Fruit fly (Drosophila melanogaster): ENCODE measurements around the gene CG5157.

The CG5157 gene

DNA sequence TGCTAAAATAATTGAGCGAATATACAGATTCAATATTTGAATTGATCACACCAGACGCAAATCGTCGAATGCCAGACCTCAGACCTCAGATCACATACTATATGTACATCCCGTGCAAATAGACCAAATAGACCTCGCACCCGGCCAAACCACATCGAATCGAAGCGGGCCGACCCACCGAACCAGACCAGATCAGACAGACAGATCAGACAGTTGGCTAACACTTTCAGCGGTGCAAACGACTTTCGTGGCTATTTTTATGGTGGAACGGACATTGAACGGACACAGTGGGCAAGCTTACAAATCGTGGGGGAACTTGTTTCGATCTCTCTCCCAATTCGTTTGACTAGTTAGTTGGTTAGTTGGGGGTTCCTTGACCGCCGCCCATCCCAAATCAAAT is 14.1 kb upstream of the CG5157 start:
- no peak for TF ChIP-seq Mnt (GFP tag; optimal IDR thresholded peaks at IDR 0.05)

DNA sequence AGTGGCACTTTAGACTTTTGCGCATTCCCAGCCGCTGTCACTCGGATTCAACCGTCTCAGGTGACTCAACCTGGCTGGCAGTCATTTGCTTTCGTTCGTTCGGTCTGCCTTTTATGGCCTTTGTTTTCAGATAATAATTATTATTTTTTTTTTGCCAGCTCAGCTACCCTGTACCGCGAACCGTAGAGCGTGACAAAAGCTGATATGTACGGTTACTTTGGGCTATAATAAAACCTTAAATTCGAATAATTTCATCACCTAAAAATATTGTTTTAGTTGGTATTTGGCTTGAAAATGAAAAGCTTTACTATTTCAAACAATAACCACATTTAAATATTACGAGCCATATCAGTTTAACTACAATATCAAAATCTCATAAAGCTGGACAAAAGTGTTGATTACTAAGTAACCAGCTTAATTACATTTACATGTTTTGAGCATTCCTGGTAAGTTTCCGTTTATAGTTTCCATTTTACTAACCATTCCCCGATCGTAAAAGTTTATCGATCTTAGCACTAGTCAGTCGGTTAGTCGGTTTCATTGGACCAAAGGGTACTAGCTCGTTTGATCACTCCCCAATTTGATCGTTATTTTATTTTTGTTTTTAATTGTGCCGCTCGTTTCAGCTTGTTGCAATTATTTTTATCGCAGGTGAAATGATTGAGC is 13.3 kb upstream of the CG5157 start:
- TF ChIP-seq Hr96 (GFP tag; optimal IDR thresholded peaks at IDR 0.05): peak; percentile 0
- peak; percentile 35 for TF ChIP-seq toe (GFP tag; optimal IDR thresholded peaks at IDR 0.05)
- TF ChIP-seq tj (GFP tag; optimal IDR thresholded peaks at IDR 0.05): peak; percentile 73
- no peak for TF ChIP-seq Crg-1 (GFP tag; optimal IDR thresholded peaks at IDR 0.05)
- TF ChIP-seq CG12768 (GFP tag; optimal IDR thresholded peaks at IDR 0.05): peak; percentile 16
- TF ChIP-seq CG14711 (tag; optimal IDR thresholded peaks at IDR 0.05): no peak
- TF ChIP-seq cnc (optimal IDR thresholded peaks at IDR 0.05): no peak
- peak; percentile 98 for TF ChIP-seq kay (GFP tag; ENCODE audit: borderline replicate concordance)
- TF ChIP-seq Clk (GFP tag; optimal IDR thresholded peaks at IDR 0.05): no peak
- TF ChIP-seq CG5204 (GFP tag; optimal IDR thresholded peaks at IDR 0.05): peak; percentile 16

DNA sequence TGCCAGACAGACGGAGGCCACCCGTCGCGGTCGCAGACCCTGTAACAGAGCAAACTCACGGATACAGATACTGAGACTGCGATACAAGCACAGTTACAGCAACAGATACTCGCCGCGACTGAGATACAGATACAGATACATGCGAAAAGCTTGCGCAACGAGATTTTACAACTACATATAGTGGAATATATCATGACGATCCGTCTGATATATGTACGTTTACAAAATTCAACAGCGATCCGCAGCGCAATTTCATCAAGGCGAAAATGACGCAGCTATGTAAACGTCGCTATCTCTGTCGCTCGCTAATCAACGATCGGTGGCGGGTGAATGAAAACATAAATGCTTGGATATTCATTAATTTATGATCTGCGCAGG is 12.5 kb upstream of the CG5157 start:
- TF ChIP-seq kay (GFP tag; ENCODE audit: borderline replicate concordance) (peak; percentile 85), Hr96 (GFP tag; optimal IDR thresholded peaks at IDR 0.05) (no peak), CG33017 (tag; optimal IDR thresholded peaks at IDR 0.05) (no peak), cnc (optimal IDR thresholded peaks at IDR 0.05) (peak in 1 of 2 experiments; percentile 6), toe (GFP tag; optimal IDR thresholded peaks at IDR 0.05) (peak; percentile 21), cic (GFP tag; optimal IDR thresholded peaks at IDR 0.05) (peak; percentile 42), Mnt (GFP tag; optimal IDR thresholded peaks at IDR 0.05) (no peak)

DNA sequence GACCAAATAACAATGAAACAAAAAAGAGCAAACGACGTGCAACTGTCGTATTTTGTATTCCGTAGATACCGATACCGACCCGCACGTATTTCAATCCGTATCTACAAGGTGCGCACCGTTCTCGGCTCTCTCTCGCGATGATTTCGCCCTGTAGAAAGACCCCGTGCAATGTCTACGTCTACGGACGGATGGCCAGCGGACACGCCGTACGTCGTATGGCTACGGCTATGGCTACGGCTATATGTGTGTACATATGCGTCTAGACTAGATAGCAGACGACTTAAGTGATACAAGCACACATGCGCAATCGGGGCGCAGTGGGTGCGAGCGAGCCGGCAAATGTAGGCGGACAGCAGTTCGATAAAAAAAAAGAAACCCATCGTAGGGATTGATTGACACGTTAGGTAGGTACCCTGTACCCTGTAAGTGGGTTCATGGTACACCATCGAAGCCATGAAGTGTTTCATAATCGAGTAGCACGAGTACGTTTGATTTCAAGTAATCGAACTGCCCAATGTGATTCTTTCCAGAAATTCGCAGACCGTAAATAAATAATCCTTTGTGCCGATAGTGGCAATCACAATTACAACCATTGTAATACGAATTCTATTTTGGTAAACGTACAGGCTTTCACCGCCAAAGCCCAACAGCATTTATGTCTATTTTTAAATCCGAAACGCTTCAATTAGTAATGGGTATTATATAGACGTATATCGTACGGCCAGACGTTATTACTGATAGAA is 11.9 kb upstream of the CG5157 start:
- TF ChIP-seq CG7045 (GFP tag; optimal IDR thresholded peaks at IDR 0.05) (peak; percentile 25), ovo (GFP tag; optimal IDR thresholded peaks at IDR 0.05) (peak; percentile 11), cic (GFP tag; optimal IDR thresholded peaks at IDR 0.05) (peak; percentile 83), CG1620 (GFP tag; optimal IDR thresholded peaks at IDR 0.05) (no peak), pad (GFP tag; optimal IDR thresholded peaks at IDR 0.05) (peak; percentile 6), CG12768 (GFP tag; optimal IDR thresholded peaks at IDR 0.05) (peak; percentile 88), CG7101 (tag; optimal IDR thresholded peaks at IDR 0.05) (peak; percentile 46), CG33017 (tag; optimal IDR thresholded peaks at IDR 0.05) (peak; percentile 59), Crg-1 (GFP tag; optimal IDR thresholded peaks at IDR 0.05) (no peak), kay (GFP tag; ENCODE audit: borderline replicate concordance) (peak; percentile 9), CG14711 (tag; optimal IDR thresholded peaks at IDR 0.05) (no peak), cnc (optimal IDR thresholded peaks at IDR 0.05) (no peak), tj (GFP tag; optimal IDR thresholded peaks at IDR 0.05) (peak; percentile 13), CG5204 (GFP tag; optimal IDR thresholded peaks at IDR 0.05) (peak; percentile 50), CG11617 (GFP tag; optimal IDR thresholded peaks at IDR 0.05) (peak; percentile 51), toe (GFP tag; optimal IDR thresholded peaks at IDR 0.05) (no peak), bab1 (GFP tag; optimal IDR thresholded peaks at IDR 0.05) (no peak), Clk (GFP tag; optimal IDR thresholded peaks at IDR 0.05) (no peak), Hr96 (GFP tag; optimal IDR thresholded peaks at IDR 0.05) (peak; percentile 45), Mnt (GFP tag; optimal IDR thresholded peaks at IDR 0.05) (peak; percentile 85)

DNA sequence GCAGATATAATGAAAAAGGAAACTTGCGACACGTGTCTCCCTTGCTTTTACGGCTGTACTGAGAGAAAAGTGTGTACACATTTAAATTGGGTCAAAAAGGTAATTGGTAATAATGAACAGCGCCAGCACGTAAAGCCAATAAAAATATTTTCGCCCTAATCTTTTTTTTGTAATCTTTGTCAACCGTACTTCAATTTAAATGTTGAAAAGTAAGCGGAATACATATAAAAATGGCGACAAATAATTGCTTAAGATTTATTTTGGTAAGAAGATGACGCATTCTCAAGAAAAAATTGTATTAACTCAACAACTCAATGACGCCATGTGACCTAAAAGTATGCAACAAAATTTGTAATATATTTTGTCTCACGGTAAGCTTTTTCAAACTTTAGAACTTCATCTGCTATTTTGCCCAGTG is 10.1 kb upstream of the CG5157 start:
- no peak for TF ChIP-seq CG33017 (tag; optimal IDR thresholded peaks at IDR 0.05)
- peak; percentile 26 for TF ChIP-seq CG11617 (GFP tag; optimal IDR thresholded peaks at IDR 0.05)
- peak; percentile 37 for TF ChIP-seq CG7045 (GFP tag; optimal IDR thresholded peaks at IDR 0.05)
- TF ChIP-seq toe (GFP tag; optimal IDR thresholded peaks at IDR 0.05): no peak
- TF ChIP-seq tj (GFP tag; optimal IDR thresholded peaks at IDR 0.05): peak; percentile 43
- TF ChIP-seq Clk (GFP tag; optimal IDR thresholded peaks at IDR 0.05): peak; percentile 37
- no peak for TF ChIP-seq cnc (optimal IDR thresholded peaks at IDR 0.05)
- no peak for TF ChIP-seq Hr96 (GFP tag; optimal IDR thresholded peaks at IDR 0.05)
- TF ChIP-seq pad (GFP tag; optimal IDR thresholded peaks at IDR 0.05): peak; percentile 7
- TF ChIP-seq bab1 (GFP tag; optimal IDR thresholded peaks at IDR 0.05): no peak

DNA sequence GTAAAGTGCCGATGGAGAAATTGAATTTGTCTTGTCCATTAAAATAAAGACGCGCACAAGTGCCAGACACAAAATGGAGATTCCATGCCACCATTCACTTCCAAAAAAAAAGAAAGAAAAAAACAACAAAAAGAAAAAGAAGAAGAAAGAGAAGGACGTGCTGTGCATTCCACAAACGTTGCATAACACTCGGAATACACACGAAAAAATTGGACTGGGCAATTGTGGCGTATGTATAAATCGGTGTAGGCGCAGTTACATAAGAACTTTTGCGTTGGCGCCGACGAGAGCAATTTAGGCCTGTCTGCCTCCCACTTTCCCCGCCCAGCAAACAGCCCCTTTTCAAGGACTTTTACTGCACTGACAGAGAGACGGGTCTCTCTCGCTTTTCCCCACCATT is 9.6 kb upstream of the CG5157 start:
- TF ChIP-seq tj (GFP tag; optimal IDR thresholded peaks at IDR 0.05) (no peak), Clk (GFP tag; optimal IDR thresholded peaks at IDR 0.05) (no peak), CG7101 (tag; optimal IDR thresholded peaks at IDR 0.05) (no peak), CG5204 (GFP tag; optimal IDR thresholded peaks at IDR 0.05) (no peak), CG12768 (GFP tag; optimal IDR thresholded peaks at IDR 0.05) (no peak), CG33017 (tag; optimal IDR thresholded peaks at IDR 0.05) (no peak), pad (GFP tag; optimal IDR thresholded peaks at IDR 0.05) (no peak), Mnt (GFP tag; optimal IDR thresholded peaks at IDR 0.05) (no peak), CG11617 (GFP tag; optimal IDR thresholded peaks at IDR 0.05) (no peak), Crg-1 (GFP tag; optimal IDR thresholded peaks at IDR 0.05) (no peak)

DNA sequence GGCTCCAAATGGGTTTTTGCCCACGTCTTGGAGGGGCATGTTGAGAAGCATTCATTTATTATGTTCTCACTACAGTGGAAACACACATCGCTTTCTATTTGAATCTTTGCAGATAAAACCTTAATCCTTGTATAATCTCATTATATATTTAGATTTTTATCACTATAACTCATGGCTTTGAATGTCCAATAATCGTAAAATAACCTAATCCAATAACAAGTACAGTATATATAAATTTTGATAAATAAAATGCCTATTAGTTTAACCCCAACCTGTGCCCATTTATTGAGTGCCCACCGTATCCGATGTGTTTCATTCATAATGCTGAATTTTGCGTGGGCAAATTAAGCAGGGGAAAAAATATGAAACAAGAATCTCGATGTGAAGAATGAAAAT is 8.9 kb upstream of the CG5157 start:
- peak; percentile 66 for TF ChIP-seq kay (GFP tag; ENCODE audit: borderline replicate concordance)
- no peak for TF ChIP-seq CG5204 (GFP tag; optimal IDR thresholded peaks at IDR 0.05)
- TF ChIP-seq CG7045 (GFP tag; optimal IDR thresholded peaks at IDR 0.05): no peak
- no peak for TF ChIP-seq CG11617 (GFP tag; optimal IDR thresholded peaks at IDR 0.05)
- no peak for TF ChIP-seq pad (GFP tag; optimal IDR thresholded peaks at IDR 0.05)
- no peak for TF ChIP-seq CG14711 (tag; optimal IDR thresholded peaks at IDR 0.05)
- TF ChIP-seq bab1 (GFP tag; optimal IDR thresholded peaks at IDR 0.05): no peak
